Worm (Caenorhabditis elegans) whole organism, young adult: ENCODE data around the gene gtl-2.

Experiments used
- B0035.1 ChIP-seq: sonication (generic microtip); optimal IDR thresholded peaks from 2 replicates; lab custom pipeline; 2016; ENCODE audit warnings: missing genetic modification characterization, mild to moderate bottlenecking, missing compliant biosample characterization, missing genotype, missing genetic modification reagents
- B0336.3 ChIP-seq: fragments of 200-800 bp; sonication (Bioruptor generic); IDR thresholded peaks from 2 replicates; pipeline ENCODE4 v1.3.6; 2022; ENCODE audit warnings: missing genetic modification characterization, missing compliant biosample characterization
- F23B12.7 ChIP-seq: sonication (generic microtip); optimal IDR thresholded peaks from 2 replicates; lab custom pipeline; 2017; ENCODE audit warnings: missing genetic modification characterization, mild to moderate bottlenecking, missing compliant biosample characterization, antibody characterized with exemption, moderate library complexity; ENCODE audit not compliant: insufficient read depth
- F37B4.10 ChIP-seq: fragments of 200-800 bp; sonication (Bioruptor generic); IDR thresholded peaks from 2 replicates; pipeline ENCODE4 v1.3.6; 2022; ENCODE audit warnings: missing genetic modification characterization, missing compliant biosample characterization
- K12H6.12 ChIP-seq: fragments of 200-800 bp; sonication (Bioruptor generic); optimal IDR thresholded peaks from 2 replicates; lab custom pipeline; 2018; ENCODE audit warnings: mild to moderate bottlenecking, missing genetic modification characterization, missing compliant biosample characterization
- Y53F4B.3 ChIP-seq: fragments of 200-800 bp; sonication (Bioruptor generic); IDR thresholded peaks from 2 replicates; pipeline ENCODE4 v1.3.6; 2022; ENCODE audit warnings: missing genetic modification reagents, missing genetic modification characterization, missing compliant biosample characterization
- Y56A3A.18 ChIP-seq: fragments of 200-800 bp; sonication (Bioruptor generic); IDR thresholded peaks from 2 replicates; pipeline ENCODE4 v1.3.6; 2022; ENCODE audit warnings: missing genetic modification reagents, missing genetic modification characterization, missing compliant biosample characterization
- Y67H2A.10 ChIP-seq: fragments of 200-800 bp; sonication (Bioruptor generic); conservative IDR thresholded peaks from 2 replicates; pipeline ENCODE4 v1.3.6; 2022; ENCODE audit warnings: missing genetic modification reagents, missing genetic modification characterization, missing compliant biosample characterization
- Y79H2A.3 ChIP-seq: fragments of 200-800 bp; sonication (Bioruptor generic); conservative IDR thresholded peaks from 2 replicates; pipeline ENCODE4 v1.3.6; 2022; ENCODE audit warnings: missing genetic modification reagents, missing genetic modification characterization, missing compliant biosample characterization
- ZK185.1 ChIP-seq: sonication (generic microtip); optimal IDR thresholded peaks from 2 replicates; lab custom pipeline; 2016; ENCODE audit warnings: mild to moderate bottlenecking, missing genetic modification characterization, missing compliant biosample characterization; ENCODE audit not compliant: poor library complexity, severe bottlenecking
- attf-5 ChIP-seq: fragments of 200-800 bp; sonication (Bioruptor generic); optimal IDR thresholded peaks from 2 replicates; lab custom pipeline; 2018; ENCODE audit warnings: mild to moderate bottlenecking, missing genetic modification characterization, missing compliant biosample characterization
- bed-1 ChIP-seq: fragments of 200-800 bp; sonication (Bioruptor generic); IDR thresholded peaks from 2 replicates; pipeline ENCODE4 v1.3.6; 2022; ENCODE audit warnings: missing genetic modification reagents, missing genetic modification characterization, missing compliant biosample characterization
- cebp-1 ChIP-seq, 2 experiments: fragments of 200-800 bp in 1 of 2; sonication (Bioruptor generic) in 1 of 2; sonication (generic microtip) in 1 of 2; IDR thresholded peaks in 1 of 2; optimal IDR thresholded peaks in 1 of 2; 2 replicates each; pipeline versions ENCODE4 v1.3.6 to Lab custom; 2017 to 2022; ENCODE audit warnings: missing compliant biosample characterization in 2 of 2, missing genetic modification characterization in 2 of 2, mild to moderate bottlenecking in 1 of 2, missing genetic modification reagents in 1 of 2, moderate library complexity in 1 of 2
- ceh-100 ChIP-seq: fragments of 200-800 bp; sonication (Bioruptor generic); IDR thresholded peaks from 2 replicates; pipeline ENCODE4 v1.3.6; 2022; ENCODE audit warnings: missing genetic modification reagents, missing genetic modification characterization, missing compliant biosample characterization
- chd-7 ChIP-seq: sonication (generic microtip); optimal IDR thresholded peaks from 2 replicates; lab custom pipeline; 2016; ENCODE audit warnings: mild to moderate bottlenecking, missing genetic modification characterization, moderate library complexity, missing compliant biosample characterization
- dox-1 ChIP-seq: fragments of 200-800 bp; sonication (Bioruptor generic); IDR thresholded peaks from 2 replicates; pipeline ENCODE4 v1.3.6; 2022; ENCODE audit warnings: missing genetic modification reagents, missing genetic modification characterization, missing compliant biosample characterization
- dpff-1 ChIP-seq: sonication (generic microtip); optimal IDR thresholded peaks from 2 replicates; lab custom pipeline; 2017; ENCODE audit warnings: mild to moderate bottlenecking, missing genetic modification characterization, missing compliant biosample characterization
- hlh-12 ChIP-seq: sonication (generic microtip); optimal IDR thresholded peaks from 2 replicates; lab custom pipeline; 2016; ENCODE audit warnings: missing genetic modification characterization, missing compliant biosample characterization
- hmg-20 ChIP-seq: fragments of 200-800 bp; sonication (Bioruptor generic); IDR thresholded peaks from 2 replicates; pipeline ENCODE4 v1.3.6; 2022; ENCODE audit warnings: missing genetic modification reagents, missing genetic modification characterization, missing compliant biosample characterization
- lag-1 ChIP-seq: fragments of 200-800 bp; sonication (Bioruptor generic); IDR thresholded peaks from 2 replicates; pipeline ENCODE4 v1.3.6; 2022; ENCODE audit warnings: missing genetic modification reagents, missing genetic modification characterization, missing compliant biosample characterization
- let-607 ChIP-seq, 2 experiments: fragments of 200-800 bp in 1 of 2; sonication (Bioruptor generic) in 1 of 2; sonication (generic microtip) in 1 of 2; optimal IDR thresholded peaks; 2 replicates each; lab custom pipeline; 2016 to 2018; ENCODE audit warnings: mild to moderate bottlenecking in 2 of 2, missing compliant biosample characterization in 2 of 2, missing genetic modification characterization in 2 of 2, moderate library complexity in 2 of 2, missing genotype in 1 of 2
- lin-26 ChIP-seq: fragments of 200-800 bp; sonication (Bioruptor generic); IDR thresholded peaks from 2 replicates; pipeline ENCODE4 v1.3.6; 2022; ENCODE audit warnings: missing genetic modification reagents, missing genetic modification characterization, missing compliant biosample characterization
- lin-35 ChIP-seq, 3 experiments: fragments of 150-350 bp in 2 of 3; sonication (generic microtip) in 1 of 3; optimal IDR thresholded peaks; 2 replicates each; lab custom pipeline; 2014 to 2018; ENCODE audit warnings: missing biosample characterization in 3 of 3, missing genetic modification characterization in 3 of 3, missing genetic modification reagents in 3 of 3
- lin-54 ChIP-seq: fragments of 200-800 bp; sonication (Bioruptor generic); optimal IDR thresholded peaks from 2 replicates; lab custom pipeline; 2018; ENCODE audit warnings: mild to moderate bottlenecking, missing genetic modification characterization, missing compliant biosample characterization
- lir-1 ChIP-seq: fragments of 200-800 bp; sonication (Bioruptor generic); conservative IDR thresholded peaks from 2 replicates; pipeline ENCODE4 v1.3.6; 2022; ENCODE audit warnings: missing genetic modification reagents, missing genetic modification characterization, missing compliant biosample characterization
- madf-10 ChIP-seq: sonication (generic microtip); optimal IDR thresholded peaks from 2 replicates; lab custom pipeline; 2016; ENCODE audit warnings: mild to moderate bottlenecking, missing genetic modification characterization, missing compliant biosample characterization
- mcd-1 ChIP-seq: fragments of 200-800 bp; sonication (Bioruptor generic); IDR thresholded peaks from 2 replicates; pipeline ENCODE4 v1.3.6; 2022; ENCODE audit warnings: missing genetic modification reagents, missing genetic modification characterization, missing compliant biosample characterization
- nfya-1 ChIP-seq: sonication (generic microtip); optimal IDR thresholded peaks from 2 replicates; lab custom pipeline; 2017; ENCODE audit warnings: antibody characterized with exemption, missing compliant biosample characterization, missing genetic modification characterization, borderline replicate concordance; ENCODE audit not compliant: insufficient read depth
- nfya-2 ChIP-seq: fragments of 200-800 bp; sonication (Bioruptor generic); IDR thresholded peaks from 2 replicates; pipeline ENCODE4 v1.3.6; 2022; ENCODE audit warnings: missing genetic modification reagents, missing genetic modification characterization, missing compliant biosample characterization
- nhr-80 ChIP-seq: sonication (generic microtip); optimal IDR thresholded peaks from 2 replicates; lab custom pipeline; 2016; ENCODE audit warnings: missing genetic modification characterization, missing compliant biosample characterization
- sea-2 ChIP-seq: fragments of 200-800 bp; sonication (Bioruptor generic); IDR thresholded peaks from 2 replicates; pipeline ENCODE4 v1.3.6; 2022; ENCODE audit warnings: missing genetic modification characterization, missing compliant biosample characterization
- sptf-2 ChIP-seq: fragments of 200-800 bp; sonication (Bioruptor generic); optimal IDR thresholded peaks from 2 replicates; lab custom pipeline; 2018; ENCODE audit warnings: mild to moderate bottlenecking, missing genetic modification characterization, missing compliant biosample characterization
- unc-130 ChIP-seq: sonication (generic microtip); optimal IDR thresholded peaks from 2 replicates; lab custom pipeline; 2016; ENCODE audit warnings: missing genetic modification reagents, missing genetic modification characterization, missing compliant biosample characterization
- xnd-1 ChIP-seq: sonication (generic microtip); optimal IDR thresholded peaks from 2 replicates; lab custom pipeline; 2016; ENCODE audit warnings: missing genotype, missing genetic modification reagents, missing genetic modification characterization, missing compliant biosample characterization
- zfh-2 ChIP-seq: fragments of 200-800 bp; sonication (Bioruptor generic); conservative IDR thresholded peaks from 2 replicates; pipeline ENCODE4 v1.3.6; 2022; ENCODE audit warnings: missing genetic modification reagents, missing genetic modification characterization, missing compliant biosample characterization
- ztf-28 ChIP-seq: fragments of 200-800 bp; sonication (Bioruptor generic); IDR thresholded peaks from 2 replicates; pipeline ENCODE4 v1.3.6; 2022; ENCODE audit warnings: missing genetic modification reagents, missing genetic modification characterization, missing compliant biosample characterization

The gtl-2 gene

ce11 chrIV:11306548-11306947 lies 33.3 kb downstream of the gtl-2 start, which contains the start of gene B0035.13:
Gene B0035.13 (minus strand): TSS chrIV:11306720.
- peak; percentile 18 for TF ChIP-seq nhr-80 (tag; lab: Kevin White, UChicago)
- TF ChIP-seq Y56A3A.18 (GFP tag; lab: Robert Waterston, UW) = no peak
- TF ChIP-seq xnd-1 = no peak

ce11 chrIV:11307770-11308169 lies 34.5 kb downstream of the gtl-2 start:
- no peak for TF ChIP-seq nfya-1
- no peak for TF ChIP-seq Y79H2A.3 (GFP tag; lab: Robert Waterston, UW)
- TF ChIP-seq lag-1 (GFP tag; lab: Robert Waterston, UW) = no peak
- TF ChIP-seq unc-130 = no peak
- no peak for TF ChIP-seq madf-10 (tag; lab: Kevin White, UChicago)
- no peak for TF ChIP-seq ztf-28 (GFP tag; lab: Robert Waterston, UW)
- TF ChIP-seq hmg-20 (GFP tag; lab: Robert Waterston, UW) = no peak
- no peak for TF ChIP-seq Y53F4B.3 (GFP tag; lab: Robert Waterston, UW)
- no peak for TF ChIP-seq lin-54 (GFP tag; lab: Kevin White, UChicago)
- TF ChIP-seq dpff-1 (tag; lab: Kevin White, UChicago) = no peak
- TF ChIP-seq bed-1 (GFP tag; lab: Robert Waterston, UW) = no peak
- no peak for TF ChIP-seq hlh-12 (tag; lab: Kevin White, UChicago)
- no peak for TF ChIP-seq sea-2

- TF ChIP-seq attf-5 (GFP tag; lab: Kevin White, UChicago) = peak; percentile 49
- TF ChIP-seq F23B12.7 (tag; lab: Kevin White, UChicago) = peak; percentile 49
- TF ChIP-seq lin-35 (GFP tag; optimal IDR thresholded peaks at IDR 0.05; lab: Kevin White, UChicago) = peak in 1 of 3 experiments; percentile 25
- TF ChIP-seq nhr-80 (tag; lab: Kevin White, UChicago) = peak; percentile 6
- no peak for TF ChIP-seq B0336.3
- TF ChIP-seq sptf-2 (GFP tag; lab: Kevin White, UChicago) = no peak
- no peak for TF ChIP-seq K12H6.12 (tag; lab: Kevin White, UChicago)
- no peak for TF ChIP-seq Y67H2A.10 (GFP tag; lab: Robert Waterston, UW)
- TF ChIP-seq cebp-1 (GFP tag; IDR thresholded peaks at IDR 0.05; lab: Robert Waterston, UW) = no peak
- TF ChIP-seq cebp-1 (tag; optimal IDR thresholded peaks at IDR 0.05; lab: Kevin White, UChicago) = peak; percentile 44
- no peak for TF ChIP-seq nfya-2 (GFP tag; lab: Robert Waterston, UW)
- no peak for TF ChIP-seq ZK185.1 (tag; lab: Kevin White, UChicago)
- TF ChIP-seq lir-1 (GFP tag; lab: Robert Waterston, UW) = no peak
- TF ChIP-seq chd-7 (tag; lab: Kevin White, UChicago) = no peak
- TF ChIP-seq F37B4.10 (GFP tag; lab: Robert Waterston, UW) = no peak
- no peak for TF ChIP-seq dox-1 (GFP tag; lab: Robert Waterston, UW)
- peak; percentile 43 for TF ChIP-seq ceh-100 (GFP tag; lab: Robert Waterston, UW)
- 0 out of 2 replicates have a peak, but pooled peaks have one; percentile 21 for TF ChIP-seq mcd-1 (GFP tag; lab: Robert Waterston, UW)
Measured at ce11 chrIV:11310624-11311023, 37.4 kb downstream of the gtl-2 start, which contains the start of gene znf-207. Gene znf-207 (plus strand): TSS chrIV:11310972.

ce11 chrIV:11311484-11311883 lies 38.2 kb downstream of the gtl-2 start:
- TF ChIP-seq B0035.1 (tag; lab: Kevin White, UChicago) = no peak
- peak; percentile 71 for TF ChIP-seq zfh-2 (GFP tag; lab: Robert Waterston, UW)
- TF ChIP-seq lin-26 (GFP tag; lab: Robert Waterston, UW) = peak; percentile 18; the same call in 1 of the 2 replicates
- TF ChIP-seq ztf-28 (GFP tag; lab: Robert Waterston, UW) = 0 out of 2 replicates have a peak, but pooled peaks have one; percentile 53
- TF ChIP-seq let-607 (tag; optimal IDR thresholded peaks at IDR 0.05; lab: Kevin White, UChicago) = no peak
